Worm (Caenorhabditis elegans) whole organism, late embryonic: Measurements from ENCODE around the gene piit-1.

ENCODE experiments used
- T23F11.4 ChIP-seq: fragments of 200-800 bp; sonication (Bioruptor generic); optimal IDR thresholded peaks from 2 replicates; lab custom pipeline; 2018; ENCODE audit warnings: mild to moderate bottlenecking, missing genetic modification characterization, missing compliant biosample characterization
- ceh-22 ChIP-seq: sonication (generic microtip); optimal IDR thresholded peaks from 2 replicates; lab custom pipeline; 2017; ENCODE audit warnings: missing biosample characterization, missing genetic modification characterization
- nhr-11 ChIP-seq: fragments of 150-350 bp; optimal IDR thresholded peaks from 2 replicates; lab custom pipeline; 2014; ENCODE audit warnings: missing biosample characterization, missing genetic modification characterization

DNA sequence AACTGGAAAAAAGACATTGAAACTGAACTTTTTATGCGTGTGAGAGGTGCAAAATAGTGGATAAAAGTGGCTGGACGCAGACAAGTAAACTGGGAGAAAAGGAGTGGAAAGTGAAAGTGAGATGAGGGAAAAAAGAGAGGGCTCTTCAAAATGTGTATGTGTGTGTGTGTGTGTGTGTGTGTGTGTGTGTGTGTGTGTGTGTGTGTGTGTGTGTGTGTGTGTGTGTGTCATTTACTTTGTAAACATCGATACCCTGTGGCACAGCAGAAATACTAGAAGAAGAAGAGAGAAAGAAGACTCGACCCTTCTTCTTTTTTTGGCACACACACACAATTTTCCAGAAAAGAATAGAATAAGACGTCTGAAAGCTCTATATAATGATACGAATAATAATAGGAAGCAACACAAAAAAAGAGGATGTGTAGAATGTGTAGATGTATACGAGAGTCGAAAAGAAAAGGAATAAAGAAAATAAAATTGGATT, 28.7 kb upstream of the piit-1 start:
- TF ChIP-seq ceh-22 (no peak), nhr-11 (tag; lab: Kevin White, UChicago) (no peak), T23F11.4 (GFP tag; lab: Kevin White, UChicago) (no peak)
